Worm (Caenorhabditis elegans): ENCODE data around the gene eco-1.

The eco-1 gene

DNA sequence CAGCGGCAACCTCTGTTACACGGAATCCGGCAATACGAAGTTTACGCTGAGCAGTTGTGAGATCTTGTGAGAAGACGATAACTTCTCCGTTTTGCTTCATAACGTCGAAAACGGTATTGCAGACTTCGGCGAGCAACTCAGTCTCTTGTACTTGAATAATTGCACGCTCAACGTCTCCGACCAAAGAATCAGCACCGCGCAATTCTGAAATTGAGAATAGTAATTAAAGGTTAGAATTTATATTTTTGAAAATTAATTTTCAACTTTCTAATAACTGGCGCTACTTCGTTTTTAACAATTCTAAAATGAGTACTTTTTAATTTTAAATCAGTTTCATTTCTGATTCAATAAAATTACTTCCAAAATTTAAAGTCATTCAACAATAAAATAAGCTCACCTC is 19.6 kb upstream of the eco-1 start:
- TF ChIP-seq flt-1 (GFP tag; IDR thresholded peaks at IDR 0.05) (no peak), ref-1 (GFP tag; conservative IDR thresholded peaks at IDR 0.05) (no peak), tab-1 (GFP tag; IDR thresholded peaks at IDR 0.05) (no peak), T22C8.4 (GFP tag; IDR thresholded peaks at IDR 0.05) (no peak), ztf-29 (GFP tag; IDR thresholded peaks at IDR 0.05) (no peak), cog-1 (tag; optimal IDR thresholded peaks at IDR 0.05) (no peak), klf-2 (GFP tag; conservative IDR thresholded peaks at IDR 0.05) (no peak), ztf-23 (GFP tag; IDR thresholded peaks at IDR 0.05) (no peak), med-1 (GFP tag; optimal IDR thresholded peaks at IDR 0.05; ENCODE audit: insufficient read depth) (no peak)

DNA sequence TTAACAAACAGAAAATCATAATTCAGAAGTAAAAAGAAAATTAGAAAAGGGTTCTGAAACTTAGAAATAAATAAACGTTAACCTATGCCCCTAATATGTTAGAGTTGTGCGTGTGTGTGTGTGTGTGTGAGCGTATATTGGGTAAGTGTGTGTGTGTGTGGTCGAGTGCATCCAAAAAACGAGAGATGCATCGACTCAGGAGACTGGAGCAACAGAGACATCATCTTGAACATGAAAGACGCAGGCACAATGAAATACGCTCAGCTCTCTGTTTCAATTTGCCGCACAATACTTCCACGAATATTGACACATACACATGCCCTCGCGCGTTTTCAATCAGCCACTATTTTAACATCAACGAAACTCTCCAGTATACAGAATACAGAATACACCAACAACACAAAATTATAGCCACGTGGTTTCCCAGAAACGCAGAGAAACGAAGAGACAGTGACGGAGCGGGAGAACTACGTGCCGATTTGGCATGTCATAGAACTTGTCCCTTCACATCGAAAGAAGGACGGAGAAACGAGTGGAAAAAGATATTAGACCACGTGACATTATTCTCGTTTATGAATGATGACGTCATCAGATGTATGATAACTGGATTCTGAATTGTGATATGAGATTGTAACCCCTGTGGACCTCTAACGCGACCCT is 17.4 kb upstream of the eco-1 start:
- TF ChIP-seq flt-1 (GFP tag; IDR thresholded peaks at IDR 0.05): 0 out of 2 replicates have a peak, but pooled peaks have one; percentile 25
- no peak for TF ChIP-seq ref-1 (GFP tag; conservative IDR thresholded peaks at IDR 0.05)

- TF ChIP-seq tab-1 (GFP tag; IDR thresholded peaks at IDR 0.05): no peak
- TF ChIP-seq T22C8.4 (GFP tag; IDR thresholded peaks at IDR 0.05): no peak
- TF ChIP-seq ref-1 (GFP tag; conservative IDR thresholded peaks at IDR 0.05): no peak
- no peak for TF ChIP-seq klf-2 (GFP tag; conservative IDR thresholded peaks at IDR 0.05)
- no peak for TF ChIP-seq cog-1 (tag; optimal IDR thresholded peaks at IDR 0.05)
- TF ChIP-seq med-1 (GFP tag; optimal IDR thresholded peaks at IDR 0.05; ENCODE audit: insufficient read depth): no peak
- TF ChIP-seq ztf-29 (GFP tag; IDR thresholded peaks at IDR 0.05): no peak
- no peak for TF ChIP-seq ztf-23 (GFP tag; IDR thresholded peaks at IDR 0.05)
- no peak for TF ChIP-seq flt-1 (GFP tag; IDR thresholded peaks at IDR 0.05)
Observed at ce11 chrIII:7375434-7375833, 16.5 kb upstream of the eco-1 start.

DNA sequence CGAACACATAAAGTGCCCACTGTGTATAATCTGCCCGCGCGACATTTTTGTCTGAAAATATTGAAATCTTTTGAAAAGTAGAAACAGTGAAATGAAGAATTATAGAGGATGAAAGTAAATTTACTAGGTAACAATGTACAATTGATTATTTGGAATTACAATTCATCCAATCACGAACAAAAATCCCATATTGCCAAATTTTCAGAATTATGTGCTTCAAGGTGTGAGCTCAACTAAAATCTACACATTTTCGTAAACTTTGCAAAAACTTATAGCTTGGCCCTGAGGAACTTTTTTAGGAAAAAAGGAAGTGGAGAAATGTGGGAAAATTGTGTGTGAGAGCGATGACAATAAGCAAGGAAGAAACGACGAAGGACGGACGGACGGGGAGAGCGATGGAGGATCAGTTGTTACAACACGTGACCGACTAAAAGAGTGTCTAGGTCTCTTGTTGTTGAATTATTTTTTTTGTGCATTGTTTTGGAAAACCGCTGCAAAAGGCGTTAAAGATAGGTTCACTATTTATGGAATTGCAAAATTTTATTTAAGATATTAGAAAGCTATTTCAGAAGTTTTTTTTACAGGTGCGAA is 15.9 kb upstream of the eco-1 start, which contains the start of gene mml-1:
Gene mml-1 (minus strand): TSS at position 51 of the 591 bp plus-strand sequence.
- TF ChIP-seq T22C8.4 (GFP tag; IDR thresholded peaks at IDR 0.05): no peak
- no peak for TF ChIP-seq ztf-23 (GFP tag; IDR thresholded peaks at IDR 0.05)
- no peak for TF ChIP-seq flt-1 (GFP tag; IDR thresholded peaks at IDR 0.05)
- TF ChIP-seq med-1 (GFP tag; optimal IDR thresholded peaks at IDR 0.05; ENCODE audit: insufficient read depth): no peak
- no peak for TF ChIP-seq klf-2 (GFP tag; conservative IDR thresholded peaks at IDR 0.05)
- no peak for TF ChIP-seq cog-1 (tag; optimal IDR thresholded peaks at IDR 0.05)
- TF ChIP-seq ref-1 (GFP tag; conservative IDR thresholded peaks at IDR 0.05): no peak
- TF ChIP-seq ztf-29 (GFP tag; IDR thresholded peaks at IDR 0.05): no peak
- TF ChIP-seq tab-1 (GFP tag; IDR thresholded peaks at IDR 0.05): no peak

- TF ChIP-seq T22C8.4 (GFP tag; IDR thresholded peaks at IDR 0.05) (no peak), klf-2 (GFP tag; conservative IDR thresholded peaks at IDR 0.05) (no peak), ztf-29 (GFP tag; IDR thresholded peaks at IDR 0.05) (no peak), ztf-23 (GFP tag; IDR thresholded peaks at IDR 0.05) (no peak), flt-1 (GFP tag; IDR thresholded peaks at IDR 0.05) (no peak), tab-1 (GFP tag; IDR thresholded peaks at IDR 0.05) (no peak), ref-1 (GFP tag; conservative IDR thresholded peaks at IDR 0.05) (no peak)
Observed at ce11 chrIII:7373802-7374435, 15.0 kb upstream of the eco-1 start.

- no peak for TF ChIP-seq ztf-29 (GFP tag; IDR thresholded peaks at IDR 0.05)
- TF ChIP-seq ztf-23 (GFP tag; IDR thresholded peaks at IDR 0.05): no peak
- no peak for TF ChIP-seq flt-1 (GFP tag; IDR thresholded peaks at IDR 0.05)
- no peak for TF ChIP-seq T22C8.4 (GFP tag; IDR thresholded peaks at IDR 0.05)
- TF ChIP-seq ref-1 (GFP tag; conservative IDR thresholded peaks at IDR 0.05): no peak
- no peak for TF ChIP-seq tab-1 (GFP tag; IDR thresholded peaks at IDR 0.05)
- TF ChIP-seq med-1 (GFP tag; optimal IDR thresholded peaks at IDR 0.05; ENCODE audit: insufficient read depth): no peak
- TF ChIP-seq cog-1 (tag; optimal IDR thresholded peaks at IDR 0.05): no peak
- no peak for TF ChIP-seq klf-2 (GFP tag; conservative IDR thresholded peaks at IDR 0.05)
Observed at ce11 chrIII:7370569-7370968, 11.7 kb upstream of the eco-1 start.

- TF ChIP-seq cog-1 (tag; optimal IDR thresholded peaks at IDR 0.05): no peak
- no peak for TF ChIP-seq ref-1 (GFP tag; conservative IDR thresholded peaks at IDR 0.05)
- TF ChIP-seq ztf-23 (GFP tag; IDR thresholded peaks at IDR 0.05): no peak
- TF ChIP-seq flt-1 (GFP tag; IDR thresholded peaks at IDR 0.05): no peak
- no peak for TF ChIP-seq klf-2 (GFP tag; conservative IDR thresholded peaks at IDR 0.05)
- no peak for TF ChIP-seq tab-1 (GFP tag; IDR thresholded peaks at IDR 0.05)
- TF ChIP-seq ztf-29 (GFP tag; IDR thresholded peaks at IDR 0.05): no peak
- TF ChIP-seq T22C8.4 (GFP tag; IDR thresholded peaks at IDR 0.05): no peak
- TF ChIP-seq med-1 (GFP tag; optimal IDR thresholded peaks at IDR 0.05; ENCODE audit: insufficient read depth): no peak
Observed at ce11 chrIII:7369394-7370024, 10.6 kb upstream of the eco-1 start.

- TF ChIP-seq flt-1 (GFP tag; IDR thresholded peaks at IDR 0.05): no peak
Observed at ce11 chrIII:7367012-7367760, 8.3 kb upstream of the eco-1 start, which contains the start of the genes T20B12.5 and T20B12.4. Gene T20B12.5, minus strand, starts transcription at chrIII:7367112. Gene T20B12.4, plus strand, starts transcription at chrIII:7367710.

DNA sequence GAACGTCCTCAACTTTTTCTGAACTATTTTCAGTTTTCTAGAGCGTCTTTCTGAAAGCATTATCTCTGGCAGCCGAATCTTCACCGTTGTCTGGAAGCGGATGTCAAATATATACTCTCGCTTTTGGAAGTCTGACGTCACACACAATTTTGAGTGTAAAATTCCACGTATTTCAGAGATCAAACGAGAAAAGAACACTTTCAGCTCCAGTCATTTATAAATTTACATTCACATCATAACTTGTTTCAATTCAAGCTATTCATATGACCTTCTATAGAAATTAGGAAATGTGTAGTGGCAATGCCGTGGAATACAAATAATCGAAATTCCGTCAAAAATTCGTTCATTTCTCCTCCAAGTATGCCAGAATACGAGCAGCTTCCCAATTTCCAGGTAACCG is 6.7 kb upstream of the eco-1 start, which contains the start of gene F08F8.11:
Gene F08F8.11 (plus strand): TSS at position 301 of the 400 bp plus-strand sequence.
- no peak for TF ChIP-seq ztf-23 (GFP tag; IDR thresholded peaks at IDR 0.05)
- TF ChIP-seq med-1 (GFP tag; optimal IDR thresholded peaks at IDR 0.05; ENCODE audit: insufficient read depth): no peak
- no peak for TF ChIP-seq flt-1 (GFP tag; IDR thresholded peaks at IDR 0.05)
- TF ChIP-seq tab-1 (GFP tag; IDR thresholded peaks at IDR 0.05): no peak
- no peak for TF ChIP-seq ztf-29 (GFP tag; IDR thresholded peaks at IDR 0.05)
- TF ChIP-seq T22C8.4 (GFP tag; IDR thresholded peaks at IDR 0.05): no peak
- TF ChIP-seq klf-2 (GFP tag; conservative IDR thresholded peaks at IDR 0.05): no peak
- no peak for TF ChIP-seq ref-1 (GFP tag; conservative IDR thresholded peaks at IDR 0.05)
- no peak for TF ChIP-seq cog-1 (tag; optimal IDR thresholded peaks at IDR 0.05)

Measured in whole organism, midembryonic.